Worm (Caenorhabditis elegans) whole organism, L4/young adult: ENCODE measurements around the gene Y43F8C.23.

Experiments used
- W03F9.2 ChIP-seq: fragments of 150-350 bp; optimal IDR thresholded peaks from 2 replicates; lab custom pipeline; 2014; ENCODE audit warnings: missing biosample characterization, missing genetic modification characterization
- dao-5 ChIP-seq: sonication (generic microtip); optimal IDR thresholded peaks from 2 replicates; lab custom pipeline; 2016; ENCODE audit warnings: missing genotype, missing genetic modification characterization, moderate library complexity, missing compliant biosample characterization
- him-1 ChIP-seq: sonication (generic microtip); optimal IDR thresholded peaks from 2 replicates; lab custom pipeline; 2016; ENCODE audit warnings: missing genotype, missing genetic modification reagents, missing genetic modification characterization, missing compliant biosample characterization

Gene Y43F8C.23

ce11 chrV:19708849-19709248 is 2.7 kb downstream of the Y43F8C.23 start, which contains the start of gene srv-3:
Gene srv-3 (minus strand): TSS chrV:19708949.
- TF ChIP-seq dao-5 (tag; lab: Kevin White, UChicago) (no peak), him-1 (no peak)

DNA sequence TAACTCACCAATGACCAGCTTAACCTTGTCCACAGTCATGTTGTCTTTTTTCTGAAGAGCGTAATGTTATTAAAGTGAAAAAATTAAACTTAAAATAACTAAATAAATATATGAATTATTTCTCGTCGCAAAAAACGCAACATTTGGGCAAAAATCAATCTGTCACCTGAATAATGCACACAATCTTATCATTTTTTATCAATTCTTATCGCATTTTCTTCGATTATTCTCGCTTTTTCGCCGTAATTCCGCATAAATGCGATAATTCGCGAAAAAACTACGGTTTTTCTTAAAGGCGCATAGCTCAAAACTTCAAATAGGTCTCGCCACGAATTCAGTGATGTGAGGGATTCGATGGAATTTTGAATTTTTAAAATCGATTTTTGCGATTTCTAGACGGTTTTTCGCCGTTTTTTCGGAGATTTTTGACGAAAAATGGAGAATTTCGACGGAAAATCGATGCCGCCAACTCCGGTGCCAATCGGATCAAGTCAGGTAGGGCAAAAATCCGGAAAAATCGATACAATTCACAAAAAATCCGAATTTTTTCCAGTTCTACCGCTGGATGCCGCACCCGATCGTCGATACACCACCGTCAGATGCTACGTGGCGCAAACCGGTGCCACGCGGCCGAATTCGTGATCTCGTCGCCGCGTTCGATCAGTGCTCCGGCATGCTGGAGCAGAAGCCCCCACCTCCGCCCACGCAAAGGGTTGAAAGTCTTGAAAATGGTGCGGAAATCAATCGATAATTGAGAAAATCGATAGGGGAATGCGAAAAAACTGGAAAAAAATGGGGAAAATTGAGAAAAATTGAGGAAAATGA is 14.0 kb downstream of the Y43F8C.23 start, which contains the start of the genes Y43F8C.13 and ani-3:
Gene Y43F8C.13, minus strand, starts transcription at position 51 of the 825 bp plus-strand sequence.
Gene ani-3, plus strand, starts transcription at position 385 of the 825 bp plus-strand sequence.
- no peak for TF ChIP-seq W03F9.2 (tag; lab: Kevin White, UChicago)
- TF ChIP-seq him-1: no peak
- TF ChIP-seq dao-5 (tag; lab: Kevin White, UChicago): no peak

DNA sequence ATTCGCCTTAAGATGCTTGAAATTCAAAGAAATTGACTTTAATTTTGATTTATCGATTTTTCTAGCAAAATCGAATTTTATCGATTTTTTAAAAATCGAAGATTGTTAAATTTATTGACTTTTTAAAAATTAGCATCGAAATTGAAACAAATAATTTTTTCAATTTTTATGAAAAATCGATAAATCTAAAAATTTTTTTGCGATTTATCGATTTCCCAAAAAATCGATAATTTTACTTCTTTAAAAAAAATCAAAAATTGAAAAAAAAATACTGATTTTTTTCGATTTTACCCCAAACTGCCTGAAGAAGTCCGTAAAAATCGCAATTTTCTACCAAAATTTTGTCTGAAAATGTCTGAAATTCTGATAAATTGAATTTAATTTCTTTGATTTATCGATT is 19.6 kb downstream of the Y43F8C.23 start:
- no peak for TF ChIP-seq him-1
- TF ChIP-seq W03F9.2 (tag; lab: Kevin White, UChicago): no peak
- TF ChIP-seq dao-5 (tag; lab: Kevin White, UChicago): no peak

DNA sequence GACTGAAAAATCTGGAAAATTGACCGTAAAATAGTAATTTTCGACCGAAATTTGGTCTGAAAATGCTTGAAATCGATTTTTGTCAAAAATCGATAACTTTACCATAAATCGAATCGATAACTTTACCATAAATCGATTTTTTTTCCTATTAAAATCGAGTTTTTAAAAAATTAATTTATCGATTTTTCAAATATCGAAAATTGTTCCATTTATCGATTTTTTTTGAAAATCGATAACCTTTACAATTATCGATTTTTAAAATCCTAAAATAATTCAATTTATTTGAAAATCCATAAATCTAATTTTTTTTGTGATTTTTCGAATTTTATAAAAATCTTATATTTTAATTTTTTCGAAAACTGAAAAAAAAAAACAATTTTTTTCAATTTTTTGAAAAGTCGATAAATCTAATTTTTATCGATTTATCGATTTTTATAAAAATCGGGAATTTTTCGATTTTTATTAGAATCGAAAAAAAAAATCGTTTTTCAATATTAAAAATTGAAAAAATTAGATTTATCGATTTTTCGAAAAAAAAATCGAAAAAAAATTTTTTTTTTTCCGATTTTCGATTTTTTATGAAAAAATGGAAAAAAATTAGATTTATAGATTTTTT is 20.2 kb downstream of the Y43F8C.23 start:
- no peak for TF ChIP-seq W03F9.2 (tag; lab: Kevin White, UChicago)
- no peak for TF ChIP-seq dao-5 (tag; lab: Kevin White, UChicago)
- TF ChIP-seq him-1: no peak

DNA sequence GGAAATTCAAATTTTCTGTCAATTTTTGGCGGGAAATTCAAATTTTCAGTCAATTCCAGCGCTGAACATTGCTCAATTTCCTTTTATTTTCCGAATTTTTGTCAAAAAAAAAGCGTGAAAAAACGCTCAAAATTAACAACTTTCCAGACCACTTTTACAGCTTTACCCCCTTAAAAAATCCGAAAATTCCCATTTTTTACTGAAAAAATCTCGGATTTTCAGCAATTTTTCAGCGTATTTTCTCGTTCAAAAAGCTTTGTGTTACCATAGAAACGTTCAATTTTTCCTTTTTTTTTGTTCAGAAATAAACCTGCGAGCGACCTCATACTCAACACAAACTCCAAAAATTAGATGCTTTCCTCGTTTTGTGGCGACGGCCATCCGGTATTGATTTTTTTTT is 37.0 kb downstream of the Y43F8C.23 start, which contains the start of gene mrp-7:
Gene mrp-7, plus strand, starts transcription at position 301 of the 400 bp plus-strand sequence.
- no peak for TF ChIP-seq him-1
- no peak for TF ChIP-seq dao-5 (tag; lab: Kevin White, UChicago)
- TF ChIP-seq W03F9.2 (tag; lab: Kevin White, UChicago): no peak

ce11 chrV:19673298-19673903 is 38.1 kb downstream of the Y43F8C.23 start:
- no peak for TF ChIP-seq him-1
- no peak for TF ChIP-seq W03F9.2 (tag; lab: Kevin White, UChicago)
- no peak for TF ChIP-seq dao-5 (tag; lab: Kevin White, UChicago)

- TF ChIP-seq W03F9.2 (tag; lab: Kevin White, UChicago) (no peak), dao-5 (tag; lab: Kevin White, UChicago) (no peak), him-1 (no peak)
Observed at ce11 chrV:19672357-19672756, 39.2 kb downstream of the Y43F8C.23 start.

ce11 chrV:19671816-19672215 is 39.7 kb downstream of the Y43F8C.23 start:
- TF ChIP-seq W03F9.2 (tag; lab: Kevin White, UChicago) (no peak), him-1 (no peak), dao-5 (tag; lab: Kevin White, UChicago) (no peak)

- TF ChIP-seq dao-5 (tag; lab: Kevin White, UChicago): no peak
- TF ChIP-seq W03F9.2 (tag; lab: Kevin White, UChicago): no peak
- TF ChIP-seq him-1: no peak
Observed at ce11 chrV:19670866-19671265, 40.7 kb downstream of the Y43F8C.23 start.

DNA sequence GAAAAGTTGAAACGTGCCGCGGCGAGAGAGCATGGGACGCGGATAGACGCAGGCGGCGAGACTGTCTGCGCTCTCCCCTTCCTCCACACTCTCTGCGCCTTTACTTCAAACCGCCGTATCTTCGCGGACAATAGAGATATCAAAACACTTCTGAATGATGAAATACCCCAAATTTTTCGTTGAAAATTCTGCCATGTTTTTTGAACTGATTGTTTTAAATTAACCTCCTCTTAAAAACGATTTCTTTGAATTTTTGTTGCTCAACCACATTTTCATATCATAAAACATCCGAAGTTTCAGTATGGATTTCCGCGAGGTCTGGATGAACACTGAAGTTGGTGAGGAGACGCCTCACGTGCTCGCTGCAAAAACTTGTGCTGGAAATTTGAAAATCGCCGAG is 41.6 kb downstream of the Y43F8C.23 start, which contains the start of gene Y43F8C.11:
Gene Y43F8C.11, plus strand, starts transcription at position 301 of the 400 bp plus-strand sequence.
- TF ChIP-seq dao-5 (tag; lab: Kevin White, UChicago) (no peak), W03F9.2 (tag; lab: Kevin White, UChicago) (no peak), him-1 (no peak)

ce11 chrV:19668213-19668612 is 43.3 kb downstream of the Y43F8C.23 start:
- no peak for TF ChIP-seq dao-5 (tag; lab: Kevin White, UChicago)
- no peak for TF ChIP-seq him-1
- no peak for TF ChIP-seq W03F9.2 (tag; lab: Kevin White, UChicago)

ce11 chrV:19667716-19668115 is 43.8 kb downstream of the Y43F8C.23 start:
- TF ChIP-seq dao-5 (tag; lab: Kevin White, UChicago): no peak
- no peak for TF ChIP-seq him-1
- TF ChIP-seq W03F9.2 (tag; lab: Kevin White, UChicago): no peak

- TF ChIP-seq him-1 (no peak), dao-5 (tag; lab: Kevin White, UChicago) (no peak), W03F9.2 (tag; lab: Kevin White, UChicago) (no peak)
Observed at ce11 chrV:19666308-19666707, 45.2 kb downstream of the Y43F8C.23 start.

DNA sequence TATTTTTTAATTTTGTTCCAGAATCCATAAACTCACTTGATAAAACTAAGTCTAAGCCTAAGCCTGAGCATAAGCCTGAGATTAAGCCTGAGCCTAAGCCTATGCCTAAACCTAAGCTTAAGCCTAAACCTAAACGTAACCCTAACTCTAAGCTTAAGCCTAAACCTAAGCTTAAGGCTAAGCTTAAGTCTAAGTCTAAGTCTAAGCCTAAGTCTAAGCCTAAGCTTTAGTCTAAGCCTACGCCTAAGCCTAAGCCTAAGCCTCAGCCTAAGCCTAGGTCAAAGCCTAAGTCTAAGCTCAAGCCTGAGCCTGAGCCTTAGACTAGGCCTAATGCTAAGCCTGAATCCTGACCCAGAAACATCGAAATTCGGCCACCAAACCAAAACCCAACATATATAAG is 47.0 kb downstream of the Y43F8C.23 start:
- TF ChIP-seq W03F9.2 (tag; lab: Kevin White, UChicago): no peak
